Worm (Caenorhabditis elegans) whole organism, L1 larva: ENCODE data around the gene AC7.3.
A peak's percentile ranks its signal among the peaks of the same experiment; 100 is the strongest.

Source experiments
- ama-1 ChIP-seq: fragments of 150-350 bp; optimal IDR thresholded peaks from 2 replicates; lab custom pipeline; 2014
- dpl-1 ChIP-seq, 3 experiments: fragments of 150-350 bp in 2 of 3; sonication (generic microtip) in 1 of 3; optimal IDR thresholded peaks; 2 replicates each; lab custom pipeline; 2014 to 2017; ENCODE audit warnings: missing biosample characterization in 3 of 3, missing genetic modification characterization in 3 of 3, missing genetic modification reagents in 3 of 3
- ets-5 ChIP-seq: fragments of 200-800 bp; sonication (Bioruptor generic); IDR thresholded peaks from 2 replicates; pipeline ENCODE4 v1.3.6; 2022; ENCODE audit warnings: missing genetic modification characterization, missing compliant biosample characterization
- fkh-10 ChIP-seq: sonication (generic microtip); optimal IDR thresholded peaks from 2 replicates; lab custom pipeline; 2017; ENCODE audit warnings: missing biosample characterization, missing genetic modification reagents, missing genetic modification characterization
- nhr-237 ChIP-seq: fragments of 150-350 bp; optimal IDR thresholded peaks from 2 replicates; lab custom pipeline; 2014; ENCODE audit warnings: missing biosample characterization, missing genetic modification characterization
- nhr-28 ChIP-seq: fragments of 150-350 bp; optimal IDR thresholded peaks from 2 replicates; lab custom pipeline; 2014; ENCODE audit warnings: missing biosample characterization, missing genetic modification characterization
- nhr-71 ChIP-seq: sonication (generic microtip); optimal IDR thresholded peaks from 2 replicates; lab custom pipeline; 2016; ENCODE audit warnings: mild to moderate bottlenecking, missing genetic modification characterization, moderate library complexity, missing compliant biosample characterization
- pax-3 ChIP-seq: fragments of 200-800 bp; sonication (Bioruptor generic); optimal IDR thresholded peaks from 2 replicates; lab custom pipeline; 2018; ENCODE audit warnings: mild to moderate bottlenecking, missing genetic modification characterization, moderate library complexity, missing compliant biosample characterization
- zip-4 ChIP-seq: fragments of 200-800 bp; sonication (Bioruptor generic); optimal IDR thresholded peaks from 2 replicates; lab custom pipeline; 2018; ENCODE audit warnings: mild to moderate bottlenecking, missing genetic modification characterization, moderate library complexity, missing compliant biosample characterization

ce11 chrIV:5090993-5091793, 20.4 kb upstream of the AC7.3 start, which contains the start of the genes snpn-1 and C02B10.4:
- TF ChIP-seq fkh-10 (GFP tag; lab: Kevin White, UChicago): peak; percentile 16
- no peak for TF ChIP-seq nhr-237 (tag; lab: Kevin White, UChicago)
- TF ChIP-seq dpl-1 (GFP tag; optimal IDR thresholded peaks at IDR 0.05; lab: Kevin White, UChicago): peak; percentile 49 to 62 (median 62)
- no peak for TF ChIP-seq pax-3
- TF ChIP-seq zip-4 (GFP tag; lab: Kevin White, UChicago): no peak
- TF ChIP-seq ets-5 (GFP tag; lab: Robert Waterston, UW): no peak
- no peak for TF ChIP-seq ama-1 (lab: Kevin White, UChicago)
- peak; percentile 71 for TF ChIP-seq nhr-71 (tag; lab: Kevin White, UChicago)
- TF ChIP-seq nhr-28 (tag; lab: Kevin White, UChicago): no peak
